Fruit fly (Drosophila melanogaster) whole organism, wandering third instar larva: ENCODE data around the gene Megf8.

ENCODE experiments used
- Abd-B ChIP-seq: fragments of >200 bp; optimal IDR thresholded peaks from 2 replicates; lab custom pipeline; 2017; ENCODE audit warnings: missing biosample characterization, missing genetic modification characterization
- CG32264 ChIP-seq: fragments of 200-800 bp; sonication (Bioruptor generic); optimal IDR thresholded peaks from 2 replicates; lab custom pipeline; 2016; ENCODE audit warnings: missing biosample characterization, missing genetic modification characterization
- CG9705 ChIP-seq: fragments of 200-800 bp; sonication (Bioruptor generic); optimal IDR thresholded peaks from 2 replicates; lab custom pipeline; 2018; ENCODE audit warnings: missing biosample characterization, mild to moderate bottlenecking, missing genetic modification characterization
- CrebA ChIP-seq: fragments of 200-800 bp; sonication (Bioruptor generic); optimal IDR thresholded peaks from 2 replicates; lab custom pipeline; 2016; ENCODE audit warnings: missing biosample characterization, mild to moderate bottlenecking, missing genetic modification characterization, borderline replicate concordance
- Dfd ChIP-seq: fragments of >200 bp; optimal IDR thresholded peaks from 2 replicates; lab custom pipeline; 2017; ENCODE audit warnings: missing biosample characterization, missing genetic modification characterization
- Dif ChIP-seq: fragments of 200-275, 200-300 bp; sonication (Bioruptor generic); optimal IDR thresholded peaks from 2 replicates; lab custom pipeline; 2018; ENCODE audit warnings: missing biosample characterization, missing genetic modification characterization; ENCODE audit not compliant: partially characterized antibody
- GATAd ChIP-seq: sonication (Bioruptor generic); optimal IDR thresholded peaks from 2 replicates; lab custom pipeline; 2016; ENCODE audit warnings: missing biosample characterization, missing genetic modification characterization
- HLH106 ChIP-seq: fragments of 200-800 bp; optimal IDR thresholded peaks from 3 replicates; lab custom pipeline; 2019; ENCODE audit warnings: missing biosample characterization, mild to moderate bottlenecking, missing genetic modification characterization, moderate library complexity
- Hnf4 ChIP-seq: fragments of 200-800 bp; sonication (Bioruptor generic); optimal IDR thresholded peaks from 2 replicates; lab custom pipeline; 2016; ENCODE audit warnings: missing biosample characterization, mild to moderate bottlenecking, missing genetic modification characterization
- Hr78 ChIP-seq: fragments of >200 bp; optimal IDR thresholded peaks from 2 replicates; lab custom pipeline; 2017; ENCODE audit warnings: missing biosample characterization, missing genetic modification characterization
- Hr83 ChIP-seq: fragments of 200-300 bp; sonication (Bioruptor generic); optimal IDR thresholded peaks from 2 replicates; lab custom pipeline; 2016; ENCODE audit warnings: missing biosample characterization, mild to moderate bottlenecking, missing genetic modification characterization, moderate library complexity; ENCODE audit not compliant: poor library complexity, severe bottlenecking
- Jra ChIP-seq: sonication (Bioruptor generic); optimal IDR thresholded peaks from 2 replicates; lab custom pipeline; 2016; ENCODE audit warnings: missing biosample characterization, missing genetic modification characterization
- Mio ChIP-seq: sonication (Bioruptor generic); optimal IDR thresholded peaks from 2 replicates; lab custom pipeline; 2016; ENCODE audit warnings: missing biosample characterization, missing genetic modification characterization
- Myc ChIP-seq: fragments of >200 bp; optimal IDR thresholded peaks from 2 replicates; lab custom pipeline; 2017
- N ChIP-seq: fragments of >200 bp; optimal IDR thresholded peaks from 2 replicates; lab custom pipeline; 2018; ENCODE audit warnings: missing biosample characterization, missing external identifiers, missing genetic modification characterization
- OdsH ChIP-seq: fragments of 200-800 bp; sonication (Bioruptor generic); optimal IDR thresholded peaks from 2 replicates; lab custom pipeline; 2016; ENCODE audit warnings: missing biosample characterization, mild to moderate bottlenecking, missing genetic modification characterization
- Rel ChIP-seq, 2 experiments: fragments of 200-800 bp; sonication (Bioruptor generic) in 1 of 2; optimal IDR thresholded peaks; 2 replicates in 1 of 2; 3 replicates in 1 of 2; lab custom pipeline; 2016 to 2019; ENCODE audit warnings: mild to moderate bottlenecking in 2 of 2, missing biosample characterization in 2 of 2, missing genetic modification characterization in 2 of 2, moderate library complexity in 1 of 2
- Sp1 ChIP-seq: fragments of 200-800 bp; sonication (Bioruptor generic); optimal IDR thresholded peaks from 3 replicates; lab custom pipeline; 2019; ENCODE audit warnings: missing biosample characterization, mild to moderate bottlenecking, missing genetic modification characterization, moderate library complexity
- Vsx2 ChIP-seq: fragments of 200-300, 225-300 bp; sonication (Bioruptor generic); optimal IDR thresholded peaks from 2 replicates; lab custom pipeline; 2018; ENCODE audit warnings: missing biosample characterization, missing genetic modification characterization; ENCODE audit not compliant: partially characterized antibody
- br ChIP-seq: fragments of 200-800 bp; sonication (Bioruptor generic); optimal IDR thresholded peaks from 2 replicates; lab custom pipeline; 2016; ENCODE audit warnings: missing biosample characterization, missing genetic modification characterization
- brk ChIP-seq: fragments of 200-800 bp; sonication (Bioruptor generic); optimal IDR thresholded peaks from 2 replicates; lab custom pipeline; 2016; ENCODE audit warnings: missing biosample characterization, mild to moderate bottlenecking, missing genetic modification characterization
- dl ChIP-seq, 2 experiments: fragments of 175-275, 200-275 bp in 1 of 2; fragments of 200-275 bp in 1 of 2; sonication (Bioruptor generic); optimal IDR thresholded peaks; lab custom pipeline; 2018; ENCODE audit warnings: mild to moderate bottlenecking in 2 of 2, missing biosample characterization in 2 of 2, missing genetic modification characterization in 2 of 2, moderate library complexity in 2 of 2; ENCODE audit not compliant: partially characterized antibody in 2 of 2, insufficient read depth in 1 of 2
- dmrt93B ChIP-seq: fragments of 200-800 bp; sonication (Bioruptor generic); optimal IDR thresholded peaks from 2 replicates; lab custom pipeline; 2018; ENCODE audit warnings: missing biosample characterization, mild to moderate bottlenecking, missing genetic modification characterization
- dsf ChIP-seq: sonication (Bioruptor generic); optimal IDR thresholded peaks from 2 replicates; lab custom pipeline; 2016; ENCODE audit warnings: missing biosample characterization, missing genetic modification characterization, borderline replicate concordance
- ey ChIP-seq: fragments of 200-800 bp; sonication (Bioruptor generic); optimal IDR thresholded peaks from 2 replicates; lab custom pipeline; 2016; ENCODE audit warnings: missing biosample characterization, missing genetic modification characterization
- foxo ChIP-seq, 2 experiments: fragments of 200-800 bp; sonication (Bioruptor generic); optimal IDR thresholded peaks; 2 replicates in 1 of 2; 3 replicates in 1 of 2; lab custom pipeline; 2016 to 2017; ENCODE audit warnings: missing biosample characterization in 2 of 2, missing genetic modification characterization in 2 of 2
- fru ChIP-seq: fragments of 200-800 bp; sonication (Bioruptor generic); optimal IDR thresholded peaks from 3 replicates; lab custom pipeline; 2016; ENCODE audit warnings: missing biosample characterization, mild to moderate bottlenecking, missing genetic modification characterization
- h ChIP-seq: fragments of 200-800 bp; sonication (Bioruptor generic); optimal IDR thresholded peaks from 3 replicates; lab custom pipeline; 2016; ENCODE audit warnings: missing biosample characterization, mild to moderate bottlenecking, missing genetic modification characterization
- jim ChIP-seq: fragments of 175-275, 200-325 bp; sonication (Bioruptor generic); optimal IDR thresholded peaks from 2 replicates; lab custom pipeline; 2016; ENCODE audit warnings: missing biosample characterization, mild to moderate bottlenecking, missing genetic modification characterization
- lola ChIP-seq: fragments of >200 bp; optimal IDR thresholded peaks from 2 replicates; lab custom pipeline; 2017; ENCODE audit warnings: missing biosample characterization, missing genetic modification characterization
- pan ChIP-seq: fragments of >200 bp; optimal IDR thresholded peaks from 2 replicates; lab custom pipeline; 2017
- psq ChIP-seq: fragments of 200-800 bp; sonication (Bioruptor generic); optimal IDR thresholded peaks from 3 replicates; lab custom pipeline; 2017; ENCODE audit warnings: missing biosample characterization, mild to moderate bottlenecking, missing genetic modification characterization, moderate library complexity
- rgr ChIP-seq: fragments of 200-800 bp; sonication (Bioruptor generic); optimal IDR thresholded peaks from 3 replicates; lab custom pipeline; 2016; ENCODE audit warnings: missing biosample characterization, mild to moderate bottlenecking, missing genetic modification characterization
- sage ChIP-seq: fragments of 200-800 bp; sonication (Bioruptor generic); optimal IDR thresholded peaks from 2 replicates; lab custom pipeline; 2016; ENCODE audit warnings: missing biosample characterization, mild to moderate bottlenecking, missing genetic modification characterization
- sv ChIP-seq: fragments of 200-800 bp; sonication (Bioruptor generic); optimal IDR thresholded peaks from 3 replicates; lab custom pipeline; 2016; ENCODE audit warnings: missing biosample characterization, missing genetic modification characterization
- tai ChIP-seq: sonication (Bioruptor generic); optimal IDR thresholded peaks from 2 replicates; lab custom pipeline; 2016; ENCODE audit warnings: missing biosample characterization, missing genetic modification characterization
- usp ChIP-seq: fragments of >200 bp; optimal IDR thresholded peaks from 2 replicates; lab custom pipeline; 2017; ENCODE audit warnings: missing biosample characterization, missing genetic modification characterization
- woc ChIP-seq: sonication (Bioruptor generic); optimal IDR thresholded peaks from 2 replicates; lab custom pipeline; 2016; ENCODE audit warnings: missing biosample characterization, mild to moderate bottlenecking, missing genetic modification characterization

Megf8 gene

DNA sequence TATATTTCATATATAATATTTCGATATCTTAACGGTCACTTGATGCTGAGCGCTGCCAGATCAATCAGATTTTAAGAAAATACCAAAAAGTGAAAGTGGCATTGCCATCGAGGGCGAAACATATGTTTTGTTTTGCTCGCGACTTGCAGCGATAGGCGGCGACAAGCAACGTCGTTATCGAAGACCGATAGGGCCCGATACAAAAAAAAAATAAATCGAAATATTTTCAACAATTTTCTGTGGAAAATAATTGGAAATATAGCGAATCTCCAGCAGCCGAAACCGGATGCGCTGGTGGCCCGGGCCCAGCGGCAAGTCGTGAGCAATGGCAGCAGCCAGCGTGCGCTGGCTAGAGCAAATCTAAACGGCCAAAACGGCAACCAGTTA lies at the start of gene Megf8:
TSS of gene Megf8 (plus strand) at position 190 of the 387 bp plus-strand sequence.
- TF ChIP-seq woc (GFP tag; lab: Kevin White, UChicago) (no peak), br (GFP tag; lab: Kevin White, UChicago) (no peak), Jra (GFP tag; lab: Kevin White, UChicago) (no peak), sv (no peak), Rel (GFP tag; optimal IDR thresholded peaks at IDR 0.05; lab: Kevin White, UChicago) (no peak), Rel (tag; optimal IDR thresholded peaks at IDR 0.05; lab: Kevin White, UChicago) (no peak), sage (GFP tag; lab: Kevin White, UChicago) (no peak), Dfd (GFP tag; lab: Kevin White, UChicago) (no peak), dl (GFP tag; optimal IDR thresholded peaks at IDR 0.05; lab: Kevin White, UChicago; ENCODE audit: insufficient read depth in 1 of 2, partially characterized antibody in 2 of 2) (no peak), tai (GFP tag; lab: Kevin White, UChicago) (no peak), rgr (GFP tag; lab: Kevin White, UChicago) (no peak), HLH106 (tag; lab: Kevin White, UChicago) (no peak), GATAd (no peak), Vsx2 (GFP tag; lab: Kevin White, UChicago) (no peak), fru (no peak), Myc (lab: Kevin White, UChicago) (no peak), Dif (GFP tag; lab: Kevin White, UChicago) (no peak)
- TF ChIP-seq, all 38 proteins: peak for 0

- TF ChIP-seq foxo (GFP tag; optimal IDR thresholded peaks at IDR 0.05; lab: Kevin White, UChicago), result peak; percentile 33 to 98
- peak; percentile 93 for TF ChIP-seq sage (GFP tag; lab: Kevin White, UChicago)
- TF ChIP-seq lola (GFP tag; lab: Kevin White, UChicago), result no peak
- peak; percentile 41 for TF ChIP-seq ey (GFP tag; lab: Kevin White, UChicago)
- TF ChIP-seq Dfd (GFP tag; lab: Kevin White, UChicago), result no peak
- TF ChIP-seq Jra (GFP tag; lab: Kevin White, UChicago), result peak; percentile 8
- no peak for TF ChIP-seq GATAd
- no peak for TF ChIP-seq dsf (GFP tag; lab: Kevin White, UChicago)
- TF ChIP-seq fru, result peak; percentile 97
- no peak for TF ChIP-seq pan (lab: Kevin White, UChicago)
- peak; percentile 98 for TF ChIP-seq h (GFP tag; lab: Kevin White, UChicago)
- TF ChIP-seq Hr78 (GFP tag; lab: Kevin White, UChicago), result no peak
- TF ChIP-seq usp (GFP tag; lab: Kevin White, UChicago), result no peak
- peak; percentile 84 for TF ChIP-seq psq
- no peak for TF ChIP-seq tai (GFP tag; lab: Kevin White, UChicago)
- TF ChIP-seq CG32264 (GFP tag; lab: Kevin White, UChicago), result peak; percentile 69
- peak; percentile 35 for TF ChIP-seq br (GFP tag; lab: Kevin White, UChicago)
- TF ChIP-seq Myc (lab: Kevin White, UChicago), result peak; percentile 43
- TF ChIP-seq Hnf4 (GFP tag; lab: Kevin White, UChicago), result peak; percentile 43
- no peak for TF ChIP-seq Mio (GFP tag; lab: Kevin White, UChicago)
- peak; percentile 93 for TF ChIP-seq rgr (GFP tag; lab: Kevin White, UChicago)
- peak; percentile 83 for TF ChIP-seq Hr83 (GFP tag; lab: Kevin White, UChicago)
- TF ChIP-seq brk (GFP tag; lab: Kevin White, UChicago), result peak; percentile 72
- peak; percentile 33 for TF ChIP-seq jim
- peak; percentile 88 for TF ChIP-seq CrebA (GFP tag; lab: Kevin White, UChicago)
- peak; percentile 93 for TF ChIP-seq dmrt93B (GFP tag; lab: Kevin White, UChicago)
- peak; percentile 99 for TF ChIP-seq woc (GFP tag; lab: Kevin White, UChicago)
- TF ChIP-seq dl (GFP tag; optimal IDR thresholded peaks at IDR 0.05; lab: Kevin White, UChicago; ENCODE audit: insufficient read depth in 1 of 2, partially characterized antibody in 2 of 2), result peak; percentile 8 to 27
- peak; percentile 92 for TF ChIP-seq CG9705
- TF ChIP-seq OdsH (GFP tag; lab: Kevin White, UChicago), result peak; percentile 48
- no peak for TF ChIP-seq Dif (GFP tag; lab: Kevin White, UChicago)
- peak; percentile 49 for TF ChIP-seq Vsx2 (GFP tag; lab: Kevin White, UChicago)
- peak; percentile 83 for TF ChIP-seq sv
- no peak for TF ChIP-seq Abd-B
- TF ChIP-seq Sp1 (GFP tag; lab: Kevin White, UChicago), result peak; percentile 16
- TF ChIP-seq HLH106 (tag; lab: Kevin White, UChicago), result peak; percentile 85
- peak; percentile 82 for TF ChIP-seq Rel (GFP tag; optimal IDR thresholded peaks at IDR 0.05; lab: Kevin White, UChicago)
- TF ChIP-seq Rel (tag; optimal IDR thresholded peaks at IDR 0.05; lab: Kevin White, UChicago), result peak; percentile 45
- no peak for TF ChIP-seq N (GFP tag; lab: Kevin White, UChicago)
Measured at dm6 chr2L:7993984-7994854, 49.1 kb upstream of the Megf8 start, which contains the start of gene pes. pes (minus strand) TSS chr2L:7994184.
